Fruit fly (Drosophila melanogaster) whole organism, embryonic: Measurements from ENCODE around the gene Scamp.
A peak's percentile ranks its signal among the peaks of the same experiment; 100 is the strongest.

Experiments used
- Atf6 ChIP-seq: fragments of 200-800 bp; sonication (Bioruptor generic); IDR thresholded peaks from 2 replicates; pipeline ENCODE4 v1.3.6; 2022; ENCODE audit warnings: missing biosample characterization, missing genetic modification characterization
- C15 ChIP-seq: fragments of 200-800 bp; sonication (Bioruptor generic); IDR thresholded peaks from 3 replicates; pipeline ENCODE4 v1.3.6; 2022; ENCODE audit warnings: missing biosample characterization, missing genetic modification characterization
- CG10267 ChIP-seq: fragments of 200-800 bp; sonication (Bioruptor generic); optimal IDR thresholded peaks from 2 replicates; lab custom pipeline; 2018; ENCODE audit warnings: missing biosample characterization, mild to moderate bottlenecking, missing genetic modification characterization, moderate library complexity
- CG10565 ChIP-seq: fragments of 200-800 bp; sonication (Bioruptor generic); optimal IDR thresholded peaks from 3 replicates; lab custom pipeline; 2016; ENCODE audit warnings: missing biosample characterization, mild to moderate bottlenecking, missing genetic modification characterization
- CG11456 ChIP-seq: fragments of 200-800 bp; sonication (Bioruptor generic); IDR thresholded peaks from 3 replicates; pipeline ENCODE4 v1.3.6; 2022; ENCODE audit warnings: missing biosample characterization, missing genetic modification characterization
- CG13123 ChIP-seq: fragments of 200-800 bp; sonication (Bioruptor generic); optimal IDR thresholded peaks from 2 replicates; lab custom pipeline; 2016; ENCODE audit warnings: missing biosample characterization, missing genetic modification characterization
- CG13424 ChIP-seq: fragments of 200-800 bp; sonication (Bioruptor generic); optimal IDR thresholded peaks from 2 replicates; lab custom pipeline; 2019; ENCODE audit warnings: missing biosample characterization, mild to moderate bottlenecking, missing genetic modification characterization, moderate library complexity
- CG15479 ChIP-seq: fragments of 200-800 bp; sonication (Bioruptor generic); optimal IDR thresholded peaks from 3 replicates; lab custom pipeline; 2019; ENCODE audit warnings: missing biosample characterization, mild to moderate bottlenecking, missing genetic modification characterization, moderate library complexity
- CG16815 ChIP-seq: fragments of 200-800 bp; sonication (Bioruptor generic); optimal IDR thresholded peaks from 3 replicates; lab custom pipeline; 2017; ENCODE audit warnings: missing biosample characterization, mild to moderate bottlenecking, missing genetic modification characterization
- CG17829 ChIP-seq: fragments of 200-800 bp; optimal IDR thresholded peaks from 2 replicates; lab custom pipeline; 2019; ENCODE audit warnings: missing biosample characterization, mild to moderate bottlenecking, missing genetic modification characterization, moderate library complexity
- CG18262 ChIP-seq: fragments of 200-800 bp; optimal IDR thresholded peaks from 3 replicates; lab custom pipeline; 2019; ENCODE audit warnings: missing biosample characterization, mild to moderate bottlenecking, missing genetic modification characterization, moderate library complexity
- CG2875 ChIP-seq: fragments of 200-800 bp; sonication (Bioruptor generic); optimal IDR thresholded peaks from 2 replicates; lab custom pipeline; 2017; ENCODE audit warnings: missing biosample characterization, mild to moderate bottlenecking, missing genetic modification characterization, missing genetic modification reagents
- CG31365 ChIP-seq: fragments of 200-800 bp; sonication (Bioruptor generic); optimal IDR thresholded peaks from 2 replicates; lab custom pipeline; 2018; ENCODE audit warnings: missing biosample characterization, mild to moderate bottlenecking, missing genetic modification characterization
- CG31441 ChIP-seq: fragments of 200-800 bp; sonication (Bioruptor generic); IDR thresholded peaks from 2 replicates; pipeline ENCODE4 v1.3.6; 2022; ENCODE audit warnings: missing biosample characterization, missing genetic modification characterization
- CG3281 ChIP-seq: fragments of 200-800 bp; sonication (Bioruptor generic); optimal IDR thresholded peaks from 3 replicates; lab custom pipeline; 2017; ENCODE audit warnings: missing biosample characterization, mild to moderate bottlenecking, missing genetic modification characterization
- CG3838 ChIP-seq: fragments of 200-800 bp; sonication (Bioruptor generic); optimal IDR thresholded peaks from 3 replicates; lab custom pipeline; 2016; ENCODE audit warnings: missing biosample characterization, missing genetic modification characterization
- CG42726 ChIP-seq: fragments of 200-800 bp; sonication (Bioruptor generic); IDR thresholded peaks from 2 replicates; pipeline ENCODE4 v1.3.6; 2022; ENCODE audit warnings: missing biosample characterization, missing genetic modification characterization; ENCODE audit not compliant: partially characterized antibody
- CG4404 ChIP-seq: fragments of 200-800 bp; sonication (Bioruptor generic); IDR thresholded peaks from 2 replicates; pipeline ENCODE4 v1.3.6; 2022; ENCODE audit warnings: missing biosample characterization, missing genetic modification characterization
- CG4424 ChIP-seq: fragments of 200-800 bp; sonication (Bioruptor generic); optimal IDR thresholded peaks from 3 replicates; lab custom pipeline; 2016; ENCODE audit warnings: missing biosample characterization, missing genetic modification characterization
- CG8359 ChIP-seq: fragments of 200-800 bp; sonication (Bioruptor generic); optimal IDR thresholded peaks from 2 replicates; lab custom pipeline; 2017; ENCODE audit warnings: missing biosample characterization, mild to moderate bottlenecking, missing genetic modification characterization, borderline replicate concordance
- CG9932 ChIP-seq: fragments of 200-800 bp; sonication (Bioruptor generic); IDR thresholded peaks from 2 replicates; pipeline ENCODE4 v1.3.6; 2022; ENCODE audit warnings: missing biosample characterization, missing genetic modification characterization
- Deaf1 ChIP-seq: fragments of 200-800 bp; optimal IDR thresholded peaks from 3 replicates; lab custom pipeline; 2019; ENCODE audit warnings: missing biosample characterization, mild to moderate bottlenecking, missing genetic modification characterization, moderate library complexity
- Dfd ChIP-seq, 2 experiments: fragments of >200 bp; optimal IDR thresholded peaks; 2 replicates each; lab custom pipeline; 2017; ENCODE audit warnings: missing biosample characterization in 2 of 2, missing genetic modification characterization in 2 of 2
- Dp ChIP-seq: fragments of 200-800 bp; sonication (Bioruptor generic); optimal IDR thresholded peaks from 2 replicates; lab custom pipeline; 2018; ENCODE audit warnings: missing biosample characterization, mild to moderate bottlenecking, missing genetic modification characterization, moderate library complexity
- Drgx ChIP-seq: fragments of 200-800 bp; sonication (Bioruptor generic); IDR thresholded peaks from 2 replicates; pipeline ENCODE4 v1.3.6; 2022; ENCODE audit warnings: missing biosample characterization, missing genetic modification characterization
- HmgZ ChIP-seq: fragments of 200-800 bp; sonication (Bioruptor generic); optimal IDR thresholded peaks from 2 replicates; lab custom pipeline; 2018; ENCODE audit warnings: missing biosample characterization, mild to moderate bottlenecking, missing genetic modification characterization
- Myb ChIP-seq: fragments of 200-800 bp; sonication (Bioruptor generic); optimal IDR thresholded peaks from 2 replicates; lab custom pipeline; 2016; ENCODE audit warnings: missing biosample characterization, missing genetic modification characterization
- Opbp ChIP-seq: fragments of 200-800 bp; sonication (Bioruptor generic); IDR thresholded peaks from 3 replicates; pipeline ENCODE4 v1.3.6; 2022; ENCODE audit warnings: missing biosample characterization, missing genetic modification characterization; ENCODE audit not compliant: partially characterized antibody
- PHDP ChIP-seq: fragments of 200-800 bp; sonication (Bioruptor generic); optimal IDR thresholded peaks from 3 replicates; lab custom pipeline; 2018; ENCODE audit warnings: missing biosample characterization, mild to moderate bottlenecking, missing genetic modification characterization, moderate library complexity
- Sry-δ ChIP-seq: fragments of 200-800 bp; sonication (Bioruptor generic); optimal IDR thresholded peaks from 2 replicates; lab custom pipeline; 2016; ENCODE audit warnings: missing biosample characterization, missing genetic modification characterization
- Trl ChIP-seq, 3 experiments: fragments of >200 bp in 2 of 3; fragments of 200-800 bp in 1 of 3; sonication (Bioruptor generic) in 1 of 3; optimal IDR thresholded peaks; 2 replicates in 1 of 3; 3 replicates in 2 of 3; lab custom pipeline; 2016 to 2017; ENCODE audit warnings: missing biosample characterization in 1 of 3, missing genetic modification characterization in 1 of 3
- Xrp1 ChIP-seq: fragments of 200-800 bp; sonication (Bioruptor generic); IDR thresholded peaks from 2 replicates; pipeline ENCODE4 v1.3.6; 2022; ENCODE audit warnings: missing biosample characterization, missing genetic modification characterization
- ara ChIP-seq: fragments of 200-800 bp; sonication (Bioruptor generic); IDR thresholded peaks from 2 replicates; pipeline ENCODE4 v1.3.6; 2022; ENCODE audit warnings: missing biosample characterization, missing genetic modification characterization
- dati ChIP-seq: fragments of 200-800 bp; sonication (Bioruptor generic); IDR thresholded peaks from 2 replicates; pipeline ENCODE4 v1.3.6; 2022; ENCODE audit warnings: missing biosample characterization, missing genetic modification characterization
- disco-r ChIP-seq: fragments of 200-800 bp; sonication (Bioruptor generic); optimal IDR thresholded peaks from 2 replicates; lab custom pipeline; 2016; ENCODE audit warnings: missing biosample characterization, missing genetic modification characterization
- dmrt99B ChIP-seq: fragments of 200-800 bp; sonication (Bioruptor generic); optimal IDR thresholded peaks from 2 replicates; lab custom pipeline; 2018; ENCODE audit warnings: missing biosample characterization, mild to moderate bottlenecking, missing genetic modification characterization, moderate library complexity
- esg ChIP-seq: fragments of 200-800 bp; sonication (Bioruptor generic); conservative IDR thresholded peaks from 2 replicates; pipeline ENCODE4 v1.3.6; 2022; ENCODE audit warnings: missing biosample characterization, missing genetic modification characterization
- fd102C ChIP-seq: fragments of 200-800 bp; sonication (Bioruptor generic); optimal IDR thresholded peaks from 2 replicates; lab custom pipeline; 2018; ENCODE audit warnings: missing biosample characterization, mild to moderate bottlenecking, missing genetic modification characterization, moderate library complexity
- fru ChIP-seq: fragments of >200 bp; optimal IDR thresholded peaks from 2 replicates; lab custom pipeline; 2017
- ftz-f1 ChIP-seq: fragments of 200-800 bp; sonication (Bioruptor generic); optimal IDR thresholded peaks from 2 replicates; lab custom pipeline; 2016; ENCODE audit warnings: missing biosample characterization, missing genetic modification characterization
- gsb-n ChIP-seq: fragments of 200-800 bp; sonication (Bioruptor generic); optimal IDR thresholded peaks from 3 replicates; lab custom pipeline; 2018; ENCODE audit warnings: missing biosample characterization, mild to moderate bottlenecking, missing genetic modification characterization
- ind ChIP-seq: fragments of 200-800 bp; sonication (Bioruptor generic); optimal IDR thresholded peaks from 3 replicates; lab custom pipeline; 2016; ENCODE audit warnings: missing biosample characterization, missing genetic modification characterization
- mirr ChIP-seq: fragments of 200-800 bp; sonication (Bioruptor generic); optimal IDR thresholded peaks from 3 replicates; lab custom pipeline; 2018; ENCODE audit warnings: missing biosample characterization, mild to moderate bottlenecking, missing genetic modification characterization
- odd ChIP-seq: fragments of 200-800 bp; sonication (Bioruptor generic); optimal IDR thresholded peaks from 2 replicates; lab custom pipeline; 2017; ENCODE audit warnings: missing biosample characterization, mild to moderate bottlenecking, missing genetic modification characterization
- psq ChIP-seq: fragments of 200-800 bp; sonication (Bioruptor generic); optimal IDR thresholded peaks from 2 replicates; lab custom pipeline; 2017; ENCODE audit warnings: missing biosample characterization, missing genetic modification characterization
- pzg ChIP-seq: fragments of 200-800 bp; sonication (Bioruptor generic); optimal IDR thresholded peaks from 3 replicates; lab custom pipeline; 2018; ENCODE audit warnings: missing biosample characterization, mild to moderate bottlenecking, missing genetic modification characterization, moderate library complexity
- ranshi ChIP-seq: fragments of 200-800 bp; sonication (Bioruptor generic); IDR thresholded peaks from 2 replicates; pipeline ENCODE4 v1.3.6; 2022; ENCODE audit warnings: missing biosample characterization, missing genetic modification characterization
- tap ChIP-seq: fragments of 200-800 bp; optimal IDR thresholded peaks from 3 replicates; lab custom pipeline; 2019; ENCODE audit warnings: missing biosample characterization, mild to moderate bottlenecking, missing genetic modification characterization, moderate library complexity
- trem ChIP-seq: fragments of 200-800 bp; optimal IDR thresholded peaks from 3 replicates; lab custom pipeline; 2019; ENCODE audit warnings: missing biosample characterization, mild to moderate bottlenecking, missing genetic modification characterization, moderate library complexity
- zfh1 ChIP-seq: fragments of 200-800 bp; sonication (Bioruptor generic); IDR thresholded peaks from 3 replicates; pipeline ENCODE4 v1.3.6; 2022; ENCODE audit warnings: missing biosample characterization, missing genetic modification characterization

The Scamp gene

DNA sequence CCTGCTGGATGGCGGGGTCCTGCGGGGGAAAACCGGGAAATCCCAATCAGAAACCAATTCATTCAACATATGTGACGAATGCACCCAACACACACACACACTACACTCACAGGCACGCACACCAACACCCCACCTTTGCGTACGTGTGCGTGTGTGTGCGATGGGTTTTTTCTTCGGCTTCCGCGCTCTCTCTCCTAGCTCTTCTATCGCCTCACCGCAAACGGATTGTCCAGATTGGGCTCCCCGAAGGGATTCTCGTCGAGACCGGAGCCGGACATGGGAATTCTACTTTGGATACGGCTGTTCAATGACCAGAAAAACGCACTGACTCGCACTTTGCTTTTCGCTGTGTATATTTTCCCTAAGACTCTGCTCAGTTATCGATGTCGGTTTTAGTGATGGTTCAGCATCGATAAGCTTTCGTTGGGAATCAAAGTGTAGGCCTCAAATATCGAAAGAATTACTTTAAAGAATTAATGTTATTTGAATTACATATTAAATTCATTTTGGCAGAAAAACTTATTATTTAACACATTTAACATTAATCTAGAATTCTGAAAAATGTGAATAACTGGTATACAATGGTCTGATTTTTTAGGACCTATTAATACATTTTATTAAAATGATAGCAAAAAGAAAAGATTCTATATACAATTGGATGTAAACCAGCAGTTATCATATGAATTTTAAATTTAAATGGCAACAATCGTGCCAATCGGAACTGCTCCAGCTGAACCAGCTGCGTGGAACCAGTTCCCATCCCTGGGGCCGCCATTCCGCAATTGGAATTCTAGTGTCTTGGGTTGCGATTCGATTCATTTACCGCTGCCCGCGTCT, at the start of gene Scamp, which contains the start of gene Ahcy (continued):
- TF ChIP-seq ind (GFP tag; lab: Kevin White, UChicago) (no peak), dati (no peak), CG10267 (peak; percentile 39), fd102C (GFP tag; lab: Kevin White, UChicago) (no peak), CG16815 (GFP tag; lab: Kevin White, UChicago) (no peak), CG3838 (GFP tag; lab: Kevin White, UChicago) (no peak), PHDP (tag; lab: Kevin White, UChicago) (no peak), C15 (GFP tag; lab: Robert Waterston, UW) (no peak), esg (no peak), gsb-n (tag; lab: Kevin White, UChicago) (no peak), CG42726 (no peak), ftz-f1 (no peak), Opbp (GFP tag; lab: Robert Waterston, UW) (peak; percentile 17; the same call in 1 of the 3 replicates), odd (GFP tag; lab: Kevin White, UChicago) (no peak), CG2875 (GFP tag; lab: Kevin White, UChicago) (no peak), CG3281 (GFP tag; lab: Kevin White, UChicago) (no peak), Myb (GFP tag; lab: Kevin White, UChicago) (peak; percentile 22), ranshi (GFP tag; lab: Robert Waterston, UW) (no peak), mirr (GFP tag; lab: Kevin White, UChicago) (no peak), CG17829 (tag; lab: Kevin White, UChicago) (peak; percentile 14), CG31365 (tag; lab: Kevin White, UChicago) (no peak), psq (no peak), CG9932 (GFP tag; lab: Robert Waterston, UW) (no peak; the same call in 1 of the 2 replicates), CG4424 (GFP tag; lab: Kevin White, UChicago) (no peak), HmgZ (tag; lab: Kevin White, UChicago) (no peak), CG10565 (no peak), Trl (optimal IDR thresholded peaks at IDR 0.05; lab: Kevin White, UChicago) (peak; percentile 11 to 35), Trl (GFP tag; optimal IDR thresholded peaks at IDR 0.05; lab: Kevin White, UChicago) (no peak), pzg (GFP tag; lab: Kevin White, UChicago) (peak; percentile 26), Atf6 (GFP tag; lab: Robert Waterston, UW) (no peak), Dfd (GFP tag; optimal IDR thresholded peaks at IDR 0.05; lab: Kevin White, UChicago) (no peak), Dp (GFP tag; lab: Kevin White, UChicago) (peak; percentile 50), CG11456 (GFP tag; lab: Robert Waterston, UW) (no peak), ara (GFP tag; lab: Robert Waterston, UW) (no peak), CG8359 (no peak), Drgx (GFP tag; lab: Robert Waterston, UW) (no peak), CG13123 (GFP tag; lab: Kevin White, UChicago) (no peak), fru (no peak)

DNA sequence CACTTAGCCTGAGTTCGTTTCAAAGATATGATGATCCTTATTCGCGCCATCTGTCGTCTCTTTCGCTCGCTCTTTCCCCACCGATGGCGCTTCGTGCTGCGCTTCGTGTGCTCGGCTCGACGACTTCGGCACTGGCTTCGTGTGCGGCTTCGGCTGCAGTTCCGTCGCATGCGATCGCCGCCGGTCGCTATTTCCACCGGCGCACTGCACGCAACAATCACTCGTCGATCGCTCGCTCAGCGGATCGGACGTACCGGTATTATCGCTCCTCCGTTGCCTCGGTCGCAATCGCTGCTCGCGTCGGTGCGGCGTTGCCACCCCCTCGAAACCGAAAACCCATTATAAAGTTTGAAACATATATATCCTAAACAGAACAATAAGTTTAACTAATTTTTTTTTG, 49.1 kb upstream of the Scamp start:
- TF ChIP-seq zfh1 (GFP tag; lab: Robert Waterston, UW) (peak; percentile 49; the same call in 1 of the 3 replicates), disco-r (GFP tag; lab: Kevin White, UChicago) (no peak), CG4404 (no peak), Deaf1 (tag; lab: Kevin White, UChicago) (peak; percentile 99), CG18262 (tag; lab: Kevin White, UChicago) (peak; percentile 14), CG31441 (0 out of 2 replicates have a peak, but pooled peaks have one; percentile 17), Xrp1 (peak; percentile 45; the same call in 1 of the 2 replicates), CG13424 (peak; percentile 8), trem (tag; lab: Kevin White, UChicago) (peak; percentile 11), Opbp (GFP tag; lab: Robert Waterston, UW) (peak; percentile 53; the same call in 1 of the 3 replicates), dmrt99B (peak; percentile 27), tap (peak; percentile 15), CG15479 (GFP tag; lab: Kevin White, UChicago) (peak; percentile 77), C15 (GFP tag; lab: Robert Waterston, UW) (no peak), Sry-δ (GFP tag; lab: Kevin White, UChicago) (peak; percentile 16)
